Worm (Caenorhabditis elegans) whole organism, early embryonic: ENCODE results near the gene glb-1.

Source experiments
- F13C5.2 ChIP-seq: sonication (generic microtip); optimal IDR thresholded peaks from 2 replicates; lab custom pipeline; 2017; ENCODE audit warnings: mild to moderate bottlenecking, missing genetic modification characterization, inconsistent platforms, missing compliant biosample characterization
- aly-1 ChIP-seq: sonication (generic microtip); optimal IDR thresholded peaks from 2 replicates; lab custom pipeline; 2016; ENCODE audit warnings: missing genetic modification characterization, missing compliant biosample characterization
- ama-1 ChIP-seq: fragments of 150-350 bp; optimal IDR thresholded peaks from 2 replicates; lab custom pipeline; 2014
- ceh-13 ChIP-seq: fragments of 200-800 bp; sonication (Bioruptor generic); optimal IDR thresholded peaks from 2 replicates; lab custom pipeline; 2018; ENCODE audit warnings: mild to moderate bottlenecking, missing genetic modification characterization, missing compliant biosample characterization
- ceh-36 ChIP-seq: sonication (generic microtip); optimal IDR thresholded peaks from 2 replicates; lab custom pipeline; 2016; ENCODE audit warnings: missing genetic modification characterization, inconsistent platforms, missing compliant biosample characterization
- flt-1 ChIP-seq: fragments of 200-800 bp; sonication (Bioruptor generic); IDR thresholded peaks from 2 replicates; pipeline ENCODE4 v1.3.6; 2022; ENCODE audit warnings: missing genetic modification characterization, missing compliant biosample characterization
- hmbx-1 ChIP-seq: sonication (generic microtip); optimal IDR thresholded peaks from 2 replicates; lab custom pipeline; 2016; ENCODE audit warnings: mild to moderate bottlenecking, missing genetic modification characterization, missing compliant biosample characterization
- hmg-4 ChIP-seq: fragments of 200-800 bp; sonication (Bioruptor generic); optimal IDR thresholded peaks from 2 replicates; lab custom pipeline; 2018; ENCODE audit warnings: mild to moderate bottlenecking, missing genetic modification characterization, missing compliant biosample characterization
- hnd-1 ChIP-seq: sonication (generic microtip); optimal IDR thresholded peaks from 2 replicates; lab custom pipeline; 2016; ENCODE audit warnings: missing genetic modification characterization, missing compliant biosample characterization
- tra-4 ChIP-seq: sonication (generic microtip); optimal IDR thresholded peaks from 2 replicates; lab custom pipeline; 2017; ENCODE audit warnings: missing genetic modification characterization, missing compliant biosample characterization

- TF ChIP-seq ama-1: no peak
- TF ChIP-seq F13C5.2 (tag; lab: Kevin White, UChicago): no peak
- TF ChIP-seq hnd-1 (tag; lab: Kevin White, UChicago): no peak
- no peak for TF ChIP-seq ceh-13 (GFP tag; lab: Kevin White, UChicago)
- no peak for TF ChIP-seq ceh-36 (tag; lab: Kevin White, UChicago)
- TF ChIP-seq flt-1 (GFP tag; lab: Robert Waterston, UW): no peak
- TF ChIP-seq tra-4 (tag; lab: Kevin White, UChicago): no peak
- TF ChIP-seq hmg-4 (GFP tag; lab: Kevin White, UChicago): no peak
- no peak for TF ChIP-seq hmbx-1 (tag; lab: Kevin White, UChicago)
- no peak for TF ChIP-seq aly-1
Observed at ce11 chrIII:8919784-8920183, 3.3 kb downstream of the glb-1 start, which contains the start of gene ZK637.15.
